Fruit fly (Drosophila melanogaster) whole organism, embryonic: Measurements from ENCODE around the gene CG7728.

Experiments
- CG10543 ChIP-seq: fragments of 200-800 bp; sonication (Bioruptor generic); optimal IDR thresholded peaks from 3 replicates; lab custom pipeline; 2017; ENCODE audit warnings: missing biosample characterization, mild to moderate bottlenecking, missing genetic modification characterization, moderate library complexity
- CG11695 ChIP-seq: fragments of 200-800 bp; sonication (Bioruptor generic); IDR thresholded peaks from 3 replicates; pipeline ENCODE4 v1.3.6; 2022; ENCODE audit warnings: missing biosample characterization, missing genetic modification characterization
- CG13123 ChIP-seq: fragments of 200-800 bp; sonication (Bioruptor generic); optimal IDR thresholded peaks from 2 replicates; lab custom pipeline; 2016; ENCODE audit warnings: missing biosample characterization, missing genetic modification characterization
- CG13424 ChIP-seq: fragments of 200-800 bp; sonication (Bioruptor generic); optimal IDR thresholded peaks from 2 replicates; lab custom pipeline; 2019; ENCODE audit warnings: missing biosample characterization, mild to moderate bottlenecking, missing genetic modification characterization, moderate library complexity
- CG15479 ChIP-seq: fragments of 200-800 bp; sonication (Bioruptor generic); optimal IDR thresholded peaks from 3 replicates; lab custom pipeline; 2019; ENCODE audit warnings: missing biosample characterization, mild to moderate bottlenecking, missing genetic modification characterization, moderate library complexity
- CG15601 ChIP-seq: fragments of 200-800 bp; sonication (Bioruptor generic); optimal IDR thresholded peaks from 3 replicates; lab custom pipeline; 2019; ENCODE audit warnings: missing biosample characterization, mild to moderate bottlenecking, missing genetic modification characterization, moderate library complexity
- CG2202 ChIP-seq: fragments of 200-800 bp; sonication (Bioruptor generic); optimal IDR thresholded peaks from 2 replicates; lab custom pipeline; 2018; ENCODE audit warnings: missing biosample characterization, mild to moderate bottlenecking, missing genetic modification characterization
- CG31224 ChIP-seq: fragments of 200-800 bp; sonication (Bioruptor generic); IDR thresholded peaks from 2 replicates; pipeline ENCODE4 v1.3.6; 2022; ENCODE audit warnings: missing biosample characterization, missing genetic modification characterization
- CG3726 ChIP-seq: fragments of 200-800 bp; sonication (Bioruptor generic); IDR thresholded peaks from 3 replicates; pipeline ENCODE4, ENCODE4 v1.3.6; 2022; ENCODE audit warnings: missing biosample characterization, missing genetic modification characterization
- CG4328 ChIP-seq: fragments of 200-800 bp; sonication (Bioruptor generic); optimal IDR thresholded peaks from 3 replicates; lab custom pipeline; 2017; ENCODE audit warnings: missing biosample characterization, missing genetic modification reagents, missing genetic modification characterization
- CG4730 ChIP-seq: fragments of 200-800 bp; sonication (Bioruptor generic); IDR thresholded peaks from 2 replicates; pipeline ENCODE4 v1.3.6; 2022; ENCODE audit warnings: missing biosample characterization, missing genetic modification characterization
- CG5953 ChIP-seq: fragments of 200-800 bp; sonication (Bioruptor generic); IDR thresholded peaks from 2 replicates; pipeline ENCODE4 v1.3.6; 2022; ENCODE audit warnings: missing biosample characterization, missing genetic modification characterization
- CG6791 ChIP-seq: fragments of 200-800 bp; sonication (Bioruptor generic); IDR thresholded peaks from 3 replicates; pipeline ENCODE4 v1.3.6; 2022; ENCODE audit warnings: missing biosample characterization, missing genetic modification characterization; ENCODE audit not compliant: partially characterized antibody
- CG7372 ChIP-seq: fragments of 200-800 bp; sonication (Bioruptor generic); IDR thresholded peaks from 2 replicates; pipeline ENCODE4 v1.3.6; 2022; ENCODE audit warnings: missing biosample characterization, missing genetic modification characterization
- CG8388 ChIP-seq: fragments of 200-800 bp; sonication (Bioruptor generic); optimal IDR thresholded peaks from 2 replicates; lab custom pipeline; 2019; ENCODE audit warnings: missing biosample characterization, mild to moderate bottlenecking, missing genetic modification characterization, moderate library complexity
- CG9817 ChIP-seq: fragments of 200-800 bp; sonication (Bioruptor generic); optimal IDR thresholded peaks from 2 replicates; lab custom pipeline; 2018; ENCODE audit warnings: missing biosample characterization, mild to moderate bottlenecking, missing genetic modification characterization, moderate library complexity
- D19B ChIP-seq: fragments of 200-800 bp; sonication (Bioruptor generic); optimal IDR thresholded peaks from 2 replicates; lab custom pipeline; 2017; ENCODE audit warnings: missing biosample characterization, mild to moderate bottlenecking, missing genetic modification characterization
- Dad ChIP-seq: fragments of 200-800 bp; sonication (Bioruptor generic); optimal IDR thresholded peaks from 3 replicates; lab custom pipeline; 2016; ENCODE audit warnings: missing biosample characterization, missing genetic modification characterization
- E2f1 ChIP-seq: fragments of 200-800 bp; sonication (Bioruptor generic); IDR thresholded peaks from 2 replicates; pipeline ENCODE4 v1.3.6; 2022; ENCODE audit warnings: missing biosample characterization, missing genetic modification characterization
- GATAe ChIP-seq: fragments of 200-800 bp; sonication (Bioruptor generic); conservative IDR thresholded peaks from 2 replicates; pipeline ENCODE4 v1.3.6; 2022; ENCODE audit warnings: missing biosample characterization, missing genetic modification characterization
- HmgZ ChIP-seq: fragments of 200-800 bp; sonication (Bioruptor generic); optimal IDR thresholded peaks from 2 replicates; lab custom pipeline; 2018; ENCODE audit warnings: missing biosample characterization, mild to moderate bottlenecking, missing genetic modification characterization
- Hr3 ChIP-seq: fragments of 200-800 bp; sonication (Bioruptor generic); optimal IDR thresholded peaks from 3 replicates; lab custom pipeline; 2016; ENCODE audit warnings: missing biosample characterization, missing genetic modification characterization
- Lim3 ChIP-seq: fragments of 200-800 bp; sonication (Bioruptor generic); IDR thresholded peaks from 2 replicates; pipeline ENCODE4 v1.3.6; 2022; ENCODE audit warnings: missing biosample characterization, missing genetic modification characterization
- Med ChIP-seq: fragments of 200-800 bp; sonication (Bioruptor generic); peaks from one replicate; lab custom pipeline; 2016; ENCODE audit warnings: missing biosample characterization, missing genetic modification characterization, mild to moderate bottlenecking, inconsistent platforms, moderate library complexity
- NFAT ChIP-seq: fragments of 200-800 bp; sonication (Bioruptor generic); IDR thresholded peaks from 2 replicates; pipeline ENCODE4 v1.3.6; 2022; ENCODE audit warnings: missing biosample characterization, missing genetic modification characterization
- Nf-YA ChIP-seq: fragments of 200-800 bp; sonication (Bioruptor generic); IDR thresholded peaks from 2 replicates; pipeline ENCODE4 v1.3.6; 2022; ENCODE audit warnings: missing biosample characterization, missing genetic modification characterization
- Sox100B ChIP-seq: fragments of 200-800 bp; sonication (Bioruptor generic); optimal IDR thresholded peaks from 3 replicates; lab custom pipeline; 2018; ENCODE audit warnings: missing biosample characterization, mild to moderate bottlenecking, missing genetic modification characterization
- Tbp ChIP-seq: fragments of >200 bp; optimal IDR thresholded peaks from 2 replicates; lab custom pipeline; 2018; ENCODE audit warnings: missing biosample characterization, missing genetic modification characterization
- ato ChIP-seq: fragments of 200-800 bp; sonication (Bioruptor generic); IDR thresholded peaks from 2 replicates; pipeline ENCODE4 v1.3.6; 2022; ENCODE audit warnings: missing biosample characterization, missing genetic modification characterization; ENCODE audit not compliant: partially characterized antibody
- bigmax ChIP-seq: fragments of 200-800 bp; sonication (Bioruptor generic); optimal IDR thresholded peaks from 2 replicates; lab custom pipeline; 2018; ENCODE audit warnings: missing biosample characterization, mild to moderate bottlenecking, missing genetic modification characterization
- chm ChIP-seq: fragments of 200-800 bp; sonication (Bioruptor generic); IDR thresholded peaks from 2 replicates; pipeline ENCODE4 v1.3.6; 2022; ENCODE audit warnings: missing biosample characterization, missing genetic modification characterization
- ci ChIP-seq: fragments of 200-800 bp; sonication (Bioruptor generic); IDR thresholded peaks from 3 replicates; pipeline ENCODE4 v1.3.6; 2022; ENCODE audit warnings: missing biosample characterization, missing genetic modification characterization
- cwo ChIP-seq: fragments of 200-800 bp; sonication (Bioruptor generic); optimal IDR thresholded peaks from 3 replicates; lab custom pipeline; 2017; ENCODE audit warnings: missing biosample characterization, missing genetic modification characterization, mild to moderate bottlenecking, moderate library complexity, missing genetic modification reagents
- danr ChIP-seq: fragments of 200-800 bp; sonication (Bioruptor generic); IDR thresholded peaks from 2 replicates; pipeline ENCODE4 v1.3.6; 2022; ENCODE audit warnings: missing biosample characterization, missing genetic modification characterization
- dimm ChIP-seq: fragments of 200-800 bp; sonication (Bioruptor generic); IDR thresholded peaks from 2 replicates; pipeline ENCODE4 v1.3.6; 2022; ENCODE audit warnings: missing biosample characterization, missing genetic modification characterization
- dm ChIP-seq: fragments of 200-800 bp; sonication (Bioruptor generic); optimal IDR thresholded peaks from 3 replicates; lab custom pipeline; 2016; ENCODE audit warnings: missing biosample characterization, missing genetic modification characterization
- esg ChIP-seq: fragments of 200-800 bp; sonication (Bioruptor generic); conservative IDR thresholded peaks from 2 replicates; pipeline ENCODE4 v1.3.6; 2022; ENCODE audit warnings: missing biosample characterization, missing genetic modification characterization
- eve ChIP-seq, 2 experiments: fragments of >200 bp; optimal IDR thresholded peaks; 2 replicates each; lab custom pipeline; 2017; ENCODE audit warnings: missing biosample characterization in 2 of 2, missing genetic modification characterization in 2 of 2
- exex ChIP-seq: fragments of 200-800 bp; sonication (Bioruptor generic); optimal IDR thresholded peaks from 4 replicates; lab custom pipeline; 2018; ENCODE audit warnings: missing biosample characterization, mild to moderate bottlenecking, missing genetic modification characterization, moderate library complexity
- gfzf ChIP-seq: fragments of 200-800 bp; sonication (Bioruptor generic); optimal IDR thresholded peaks from 2 replicates; lab custom pipeline; 2016; ENCODE audit warnings: missing biosample characterization, mild to moderate bottlenecking, missing genetic modification characterization, moderate library complexity
- her ChIP-seq: fragments of 200-800 bp; sonication (Bioruptor generic); optimal IDR thresholded peaks from 2 replicates; lab custom pipeline; 2016; ENCODE audit warnings: missing biosample characterization, missing genetic modification characterization
- jumu ChIP-seq: fragments of 200-800 bp; sonication (Bioruptor generic); optimal IDR thresholded peaks from 3 replicates; lab custom pipeline; 2016; ENCODE audit warnings: missing biosample characterization, missing genetic modification characterization
- kay ChIP-seq: fragments of 200-800 bp; sonication (Bioruptor generic); optimal IDR thresholded peaks from 2 replicates; lab custom pipeline; 2016; ENCODE audit warnings: missing biosample characterization, missing genetic modification characterization
- lab ChIP-seq: fragments of 200-800 bp; sonication (Bioruptor generic); optimal IDR thresholded peaks from 3 replicates; lab custom pipeline; 2017; ENCODE audit warnings: missing biosample characterization, missing genetic modification characterization, mild to moderate bottlenecking, moderate library complexity, missing genetic modification reagents
- mirr ChIP-seq: fragments of 200-800 bp; sonication (Bioruptor generic); optimal IDR thresholded peaks from 3 replicates; lab custom pipeline; 2018; ENCODE audit warnings: missing biosample characterization, mild to moderate bottlenecking, missing genetic modification characterization
- nom ChIP-seq: fragments of 200-800 bp; sonication (Bioruptor generic); optimal IDR thresholded peaks from 2 replicates; lab custom pipeline; 2017; ENCODE audit warnings: missing biosample characterization, missing genetic modification characterization, mild to moderate bottlenecking, moderate library complexity, missing genetic modification reagents
- oc ChIP-seq: fragments of 200-800 bp; sonication (Bioruptor generic); optimal IDR thresholded peaks from 2 replicates; lab custom pipeline; 2018; ENCODE audit warnings: missing biosample characterization, mild to moderate bottlenecking, missing genetic modification characterization, moderate library complexity
- sd ChIP-seq: fragments of 200-800 bp; sonication (Bioruptor generic); optimal IDR thresholded peaks from 3 replicates; lab custom pipeline; 2018; ENCODE audit warnings: missing biosample characterization, mild to moderate bottlenecking, missing genetic modification characterization, moderate library complexity
- sens ChIP-seq: fragments of 200-800 bp; sonication (Bioruptor generic); peaks from one replicate; lab custom pipeline; 2016; ENCODE audit warnings: missing biosample characterization, missing genetic modification characterization
- stc ChIP-seq: fragments of 200-800 bp; sonication (Bioruptor generic); IDR thresholded peaks from 2 replicates; pipeline ENCODE4 v1.3.6; 2022; ENCODE audit warnings: missing biosample characterization, missing genetic modification characterization
- tio ChIP-seq: fragments of 200-800 bp; sonication (Bioruptor generic); optimal IDR thresholded peaks from 2 replicates; lab custom pipeline; 2017; ENCODE audit warnings: missing biosample characterization, missing genetic modification characterization, inconsistent platforms
- vnd ChIP-seq: fragments of 200-800 bp; sonication (Bioruptor generic); IDR thresholded peaks from 3 replicates; pipeline ENCODE4 v1.3.6; 2022; ENCODE audit warnings: missing biosample characterization, missing genetic modification characterization; ENCODE audit not compliant: partially characterized antibody

CG7728 gene

DNA sequence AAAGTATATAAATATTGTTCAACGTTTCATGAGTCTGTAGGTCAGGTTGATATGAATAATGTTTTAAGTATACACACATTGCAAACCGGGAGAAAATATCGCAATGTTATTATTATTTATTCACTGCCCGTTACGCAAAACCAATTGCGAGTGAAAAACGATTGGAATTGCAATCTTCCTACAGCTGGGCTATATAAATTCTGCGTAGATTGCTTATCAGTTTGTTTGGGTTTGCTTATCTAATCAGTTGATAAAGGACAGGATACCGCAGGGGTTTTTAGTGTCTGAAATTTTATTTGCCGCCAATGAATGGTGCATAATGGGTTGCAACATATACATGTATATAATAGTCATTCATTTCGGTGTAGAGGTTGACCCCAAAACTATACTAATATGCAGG lies 32.3 kb upstream of the CG7728 start (continued):
- TF ChIP-seq gfzf (GFP tag; lab: Kevin White, UChicago) (no peak), Tbp (no peak), jumu (GFP tag; lab: Kevin White, UChicago) (no peak), stc (no peak), dimm (GFP tag; lab: Robert Waterston, UW) (no peak), CG10543 (GFP tag; lab: Kevin White, UChicago) (no peak), CG4328 (GFP tag; lab: Kevin White, UChicago) (no peak), esg (no peak), her (no peak), Dad (GFP tag; lab: Kevin White, UChicago) (no peak), CG13424 (tag; lab: Kevin White, UChicago) (no peak), nom (GFP tag; lab: Kevin White, UChicago) (peak; percentile 21), exex (tag; lab: Kevin White, UChicago) (peak; percentile 19), oc (no peak), ato (GFP tag; lab: Robert Waterston, UW) (no peak), dm (no peak), CG5953 (no peak), tio (no peak), CG9817 (tag; lab: Kevin White, UChicago) (no peak), CG2202 (tag; lab: Kevin White, UChicago) (no peak), kay (GFP tag; lab: Kevin White, UChicago) (no peak), bigmax (no peak), D19B (GFP tag; lab: Kevin White, UChicago) (no peak), CG11695 (no peak), Sox100B (GFP tag; lab: Kevin White, UChicago) (no peak), CG15479 (GFP tag; lab: Kevin White, UChicago) (peak; percentile 57), sd (tag; lab: Kevin White, UChicago) (peak; percentile 55), CG4730 (GFP tag; lab: Robert Waterston, UW) (no peak), NFAT (GFP tag; lab: Robert Waterston, UW) (no peak), E2f1 (GFP tag; lab: Robert Waterston, UW) (no peak), CG6791 (no peak), GATAe (peak; percentile 44; the same call in 1 of the 2 replicates)

DNA sequence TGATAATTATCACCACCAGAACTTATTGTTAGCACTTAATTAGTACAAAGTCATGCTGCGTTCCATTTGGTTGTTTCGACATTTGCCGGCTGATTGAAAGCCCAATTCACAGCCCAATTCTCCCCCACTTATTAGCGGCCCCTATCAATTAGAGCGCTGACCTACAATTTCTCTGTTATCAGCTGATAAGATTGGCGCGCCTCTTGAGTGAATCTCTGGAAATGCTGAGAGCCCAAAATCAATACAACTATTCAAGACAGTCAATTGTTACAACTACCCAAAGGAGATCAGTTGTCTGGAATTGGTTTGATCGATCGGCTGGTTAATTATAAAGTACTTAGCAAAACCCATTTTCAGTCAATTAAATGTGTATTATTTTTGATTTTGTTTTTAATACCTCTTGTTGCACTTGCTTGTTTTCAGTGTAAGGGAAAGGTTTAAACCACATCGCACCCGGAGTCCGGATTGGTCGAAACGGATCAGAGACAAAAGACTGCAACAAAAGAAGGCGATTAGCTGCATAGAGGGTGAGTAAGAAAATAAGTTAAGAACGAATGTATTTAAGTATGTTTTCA lies 31.4 kb upstream of the CG7728 start:
- TF ChIP-seq CG8388 (GFP tag; lab: Kevin White, UChicago) = no peak
- TF ChIP-seq vnd (GFP tag; lab: Robert Waterston, UW) = peak; percentile 53; the same call in 2 of the 3 replicates
- TF ChIP-seq CG31224 (GFP tag; lab: Robert Waterston, UW) = peak; percentile 50; the same call in 1 of the 2 replicates
- peak; percentile 19 for TF ChIP-seq HmgZ (tag; lab: Kevin White, UChicago)
- TF ChIP-seq mirr = peak; percentile 83
- TF ChIP-seq CG15601 (tag; lab: Kevin White, UChicago) = peak; percentile 91
- TF ChIP-seq lab (GFP tag; lab: Kevin White, UChicago) = peak; percentile 70
- TF ChIP-seq Nf-YA (GFP tag; lab: Robert Waterston, UW) = no peak
- peak; percentile 52 for TF ChIP-seq Med
- no peak for TF ChIP-seq Hr3
- TF ChIP-seq sd (tag; lab: Kevin White, UChicago) = peak; percentile 61
- peak; percentile 96 for TF ChIP-seq exex (tag; lab: Kevin White, UChicago)
- TF ChIP-seq CG7372 (GFP tag; lab: Robert Waterston, UW) = no peak
- TF ChIP-seq Lim3 (GFP tag; lab: Robert Waterston, UW) = peak; percentile 29; the same call in 1 of the 2 replicates
- no peak for TF ChIP-seq CG13123 (GFP tag; lab: Kevin White, UChicago)
- 0 out of 2 replicates have a peak, but pooled peaks have one; percentile 7 for TF ChIP-seq chm (GFP tag; lab: Robert Waterston, UW)
- peak in 1 of 2 experiments; percentile 64 for TF ChIP-seq eve (GFP tag; optimal IDR thresholded peaks at IDR 0.05; lab: Kevin White, UChicago)
- no peak; the same call in 1 of the 3 replicates for TF ChIP-seq ci (GFP tag; lab: Robert Waterston, UW)
- TF ChIP-seq CG3726 (GFP tag; lab: Robert Waterston, UW) = 0 out of 3 replicates have a peak, but pooled peaks have one; percentile 12
- TF ChIP-seq sens (GFP tag; lab: Kevin White, UChicago) = peak; percentile 73
- peak; percentile 16 for TF ChIP-seq D19B (GFP tag; lab: Kevin White, UChicago)
- no peak for TF ChIP-seq cwo (GFP tag; lab: Kevin White, UChicago)
- no peak for TF ChIP-seq danr (GFP tag; lab: Robert Waterston, UW)
